Fruit fly (Drosophila melanogaster) whole organism, embryonic: Measurements from ENCODE around the gene dock.

Experiments
- CG14965 ChIP-seq: fragments of 200-800 bp; sonication (Bioruptor generic); optimal IDR thresholded peaks from 2 replicates; lab custom pipeline; 2016; ENCODE audit warnings: missing biosample characterization, missing genetic modification characterization, borderline replicate concordance
- ab ChIP-seq: fragments of 200-800 bp; sonication (Bioruptor generic); optimal IDR thresholded peaks from 2 replicates; lab custom pipeline; 2016; ENCODE audit warnings: missing biosample characterization, missing genetic modification characterization
- gt ChIP-seq: fragments of 200-800 bp; sonication (Bioruptor generic); IDR thresholded peaks from 2 replicates; pipeline ENCODE4 v1.3.6; 2022; ENCODE audit warnings: missing biosample characterization, missing genetic modification characterization
- insv ChIP-seq, 2 experiments: fragments of 200-800 bp; sonication (Bioruptor generic); optimal IDR thresholded peaks; 3 replicates each; lab custom pipeline; 2016 to 2018; ENCODE audit warnings: missing biosample characterization in 2 of 2, missing genetic modification characterization in 2 of 2
- p53 ChIP-seq: fragments of 200-800 bp; sonication (Bioruptor generic); optimal IDR thresholded peaks from 2 replicates; lab custom pipeline; 2016; ENCODE audit warnings: missing biosample characterization, missing genetic modification characterization
- prd ChIP-seq, 3 experiments: fragments of >200 bp in 2 of 3; fragments of 200-800 bp in 1 of 3; sonication (Bioruptor generic) in 1 of 3; optimal IDR thresholded peaks in 2 of 3; IDR thresholded peaks in 1 of 3; 2 replicates in 2 of 3; 3 replicates in 1 of 3; pipeline versions ENCODE4 v1.3.6 to Lab custom; 2017 to 2022; ENCODE audit warnings: missing biosample characterization in 1 of 3, missing genetic modification characterization in 1 of 3
- tx ChIP-seq: fragments of 200-800 bp; sonication (Bioruptor generic); optimal IDR thresholded peaks from 2 replicates; lab custom pipeline; 2016; ENCODE audit warnings: missing biosample characterization, missing genetic modification characterization

- TF ChIP-seq gt (GFP tag; lab: Robert Waterston, UW) (no peak), prd (optimal IDR thresholded peaks at IDR 0.05; lab: Kevin White, UChicago) (no peak), prd (GFP tag; IDR thresholded peaks at IDR 0.05; lab: Robert Waterston, UW) (no peak), ab (GFP tag; lab: Kevin White, UChicago) (no peak), insv (GFP tag; optimal IDR thresholded peaks at IDR 0.05; lab: Kevin White, UChicago) (no peak), tx (GFP tag; lab: Kevin White, UChicago) (no peak), CG14965 (GFP tag; lab: Kevin White, UChicago) (no peak), p53 (GFP tag; lab: Kevin White, UChicago) (no peak)
Observed at dm6 chr2L:840716-841115, 14.9 kb downstream of the dock start.
